Worm (Caenorhabditis elegans) whole organism, early embryonic: ENCODE data around the gene gcy-32.

Experiments used
- ama-1 ChIP-seq: fragments of 150-350 bp; optimal IDR thresholded peaks from 2 replicates; lab custom pipeline; 2014
- ceh-13 ChIP-seq: fragments of 200-800 bp; sonication (Bioruptor generic); optimal IDR thresholded peaks from 2 replicates; lab custom pipeline; 2018; ENCODE audit warnings: mild to moderate bottlenecking, missing genetic modification characterization, missing compliant biosample characterization
- ets-7 ChIP-seq: sonication (generic microtip); optimal IDR thresholded peaks from 2 replicates; lab custom pipeline; 2016; ENCODE audit warnings: missing genotype, missing genetic modification characterization, missing compliant biosample characterization
- flt-1 ChIP-seq: fragments of 200-800 bp; sonication (Bioruptor generic); IDR thresholded peaks from 2 replicates; pipeline ENCODE4 v1.3.6; 2022; ENCODE audit warnings: missing genetic modification characterization, missing compliant biosample characterization
- hmg-4 ChIP-seq: fragments of 200-800 bp; sonication (Bioruptor generic); optimal IDR thresholded peaks from 2 replicates; lab custom pipeline; 2018; ENCODE audit warnings: mild to moderate bottlenecking, missing genetic modification characterization, missing compliant biosample characterization
- pes-1 ChIP-seq: fragments of 200-800 bp; sonication (Bioruptor generic); IDR thresholded peaks from 2 replicates; pipeline ENCODE4 v1.3.6; 2022; ENCODE audit warnings: missing genetic modification reagents, missing genetic modification characterization, missing compliant biosample characterization
- tbx-11 ChIP-seq: fragments of 200-800 bp; sonication (Bioruptor generic); IDR thresholded peaks from 2 replicates; pipeline ENCODE4 v1.3.6; 2022; ENCODE audit warnings: missing genetic modification characterization, missing compliant biosample characterization

DNA sequence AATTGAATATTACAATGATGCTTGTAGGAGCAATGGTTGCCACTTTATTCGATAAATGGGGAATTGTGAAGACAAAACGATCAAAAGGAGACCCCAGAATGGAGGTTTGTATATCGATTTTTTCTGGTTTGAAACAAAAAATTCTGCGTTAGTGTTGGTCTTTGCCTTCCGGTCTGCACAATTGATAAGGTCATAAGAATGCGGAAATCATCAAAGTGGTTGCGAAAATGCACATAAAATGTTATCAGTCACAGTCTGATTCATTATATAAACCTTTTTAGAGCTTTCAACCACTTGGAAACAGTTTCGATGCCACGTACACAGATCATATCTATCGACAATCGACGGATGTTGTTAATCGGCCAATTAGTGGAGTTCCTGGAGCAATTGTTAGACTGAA, 21.7 kb downstream of the gcy-32 start:
- TF ChIP-seq ama-1 (lab: Kevin White, UChicago) = no peak
- TF ChIP-seq ceh-13 (GFP tag; lab: Kevin White, UChicago) = no peak
- TF ChIP-seq pes-1 = no peak
- no peak for TF ChIP-seq ets-7 (tag; lab: Kevin White, UChicago)
- no peak for TF ChIP-seq tbx-11 (GFP tag; lab: Robert Waterston, UW)
- no peak for TF ChIP-seq flt-1 (GFP tag; lab: Robert Waterston, UW)
- no peak for TF ChIP-seq hmg-4 (GFP tag; lab: Kevin White, UChicago)
